Fruit fly (Drosophila melanogaster) whole organism, prepupa: ENCODE results near the gene bin.

Experiments used
- Blimp-1 ChIP-seq: fragments of 200-800 bp; sonication (Bioruptor generic); optimal IDR thresholded peaks from 3 replicates; lab custom pipeline; 2017; ENCODE audit warnings: missing biosample characterization, missing genetic modification characterization, mild to moderate bottlenecking, moderate library complexity, missing genetic modification reagents
- CG10631 ChIP-seq: fragments of 200-800 bp; sonication (Bioruptor generic); optimal IDR thresholded peaks from 2 replicates; lab custom pipeline; 2016; ENCODE audit warnings: missing biosample characterization, missing genetic modification characterization
- CG11294 ChIP-seq: fragments of 200-800 bp; sonication (Bioruptor generic); IDR thresholded peaks from 2 replicates; pipeline ENCODE4 v1.3.6; 2022; ENCODE audit warnings: missing biosample characterization, missing genetic modification characterization
- CG11762 ChIP-seq: fragments of 200-800 bp; sonication (Bioruptor generic); optimal IDR thresholded peaks from 3 replicates; lab custom pipeline; 2016; ENCODE audit warnings: missing biosample characterization, missing genetic modification characterization; ENCODE audit not compliant: insufficient read depth
- CG1621 ChIP-seq: fragments of 200-800 bp; sonication (Bioruptor generic); optimal IDR thresholded peaks from 3 replicates; lab custom pipeline; 2018; ENCODE audit warnings: missing biosample characterization, mild to moderate bottlenecking, missing genetic modification characterization
- CG16779 ChIP-seq: fragments of 200-800 bp; sonication (Bioruptor generic); optimal IDR thresholded peaks from 3 replicates; lab custom pipeline; 2017; ENCODE audit warnings: missing biosample characterization, mild to moderate bottlenecking, missing genetic modification characterization
- CG3032 ChIP-seq: fragments of 200-800 bp; optimal IDR thresholded peaks from 2 replicates; lab custom pipeline; 2019; ENCODE audit warnings: missing biosample characterization, mild to moderate bottlenecking, missing genetic modification characterization, moderate library complexity
- CG32006 ChIP-seq: fragments of 200-800 bp; sonication (Bioruptor generic); optimal IDR thresholded peaks from 3 replicates; lab custom pipeline; 2017; ENCODE audit warnings: missing biosample characterization, mild to moderate bottlenecking, missing genetic modification characterization
- CG34406 ChIP-seq: fragments of 200-800 bp; sonication (Bioruptor generic); optimal IDR thresholded peaks from 3 replicates; lab custom pipeline; 2016; ENCODE audit warnings: missing biosample characterization, missing genetic modification characterization
- CG3919 ChIP-seq: fragments of 200-800 bp; sonication (Bioruptor generic); optimal IDR thresholded peaks from 3 replicates; lab custom pipeline; 2016; ENCODE audit warnings: missing biosample characterization, missing genetic modification characterization
- CG4318 ChIP-seq: fragments of 200-800 bp; sonication (Bioruptor generic); optimal IDR thresholded peaks from 3 replicates; lab custom pipeline; 2017; ENCODE audit warnings: missing biosample characterization, mild to moderate bottlenecking, missing genetic modification characterization
- CG6163 ChIP-seq: fragments of 200-800 bp; sonication (Bioruptor generic); IDR thresholded peaks from 3 replicates; pipeline ENCODE4 v1.3.6; 2022; ENCODE audit warnings: missing biosample characterization, missing genetic modification characterization
- CG6792 ChIP-seq: fragments of 200-800 bp; sonication (Bioruptor generic); optimal IDR thresholded peaks from 3 replicates; lab custom pipeline; 2016; ENCODE audit warnings: missing biosample characterization, missing genetic modification characterization
- CG6854 ChIP-seq: fragments of 200-800 bp; sonication (Bioruptor generic); optimal IDR thresholded peaks from 2 replicates; lab custom pipeline; 2017; ENCODE audit warnings: missing biosample characterization, mild to moderate bottlenecking, missing genetic modification characterization
- CG8119 ChIP-seq: fragments of 200-800 bp; sonication (Bioruptor generic); IDR thresholded peaks from 3 replicates; pipeline ENCODE4 v1.3.6; 2022; ENCODE audit warnings: missing biosample characterization, missing genetic modification characterization
- CG8319 ChIP-seq: fragments of 200-800 bp; sonication (Bioruptor generic); optimal IDR thresholded peaks from 3 replicates; lab custom pipeline; 2016; ENCODE audit warnings: missing biosample characterization, missing genetic modification characterization
- CG8632 ChIP-seq: fragments of 200-800 bp; sonication (Bioruptor generic); optimal IDR thresholded peaks from 3 replicates; lab custom pipeline; 2016; ENCODE audit warnings: missing biosample characterization, missing genetic modification characterization
- CG9139 ChIP-seq: fragments of 200-800 bp; sonication (Bioruptor generic); optimal IDR thresholded peaks from 3 replicates; lab custom pipeline; 2017; ENCODE audit warnings: missing biosample characterization, mild to moderate bottlenecking, missing genetic modification characterization
- Eip75B ChIP-seq: fragments of 200-800 bp; sonication (Bioruptor generic); optimal IDR thresholded peaks from 3 replicates; lab custom pipeline; 2016; ENCODE audit warnings: missing biosample characterization, missing genetic modification characterization
- Eip78C ChIP-seq: fragments of 200-800 bp; sonication (Bioruptor generic); peaks from one replicate; lab custom pipeline; 2016; ENCODE audit warnings: missing biosample characterization, missing genetic modification characterization
- Ets96B ChIP-seq: fragments of 200-800 bp; optimal IDR thresholded peaks from 2 replicates; lab custom pipeline; 2019; ENCODE audit warnings: missing biosample characterization, mild to moderate bottlenecking, missing genetic modification characterization, moderate library complexity
- Lpt ChIP-seq: fragments of 200-800 bp; sonication (Bioruptor generic); optimal IDR thresholded peaks from 3 replicates; lab custom pipeline; 2016; ENCODE audit warnings: missing biosample characterization, missing genetic modification characterization
- Met ChIP-seq: fragments of 200-800 bp; sonication (Bioruptor generic); optimal IDR thresholded peaks from 3 replicates; lab custom pipeline; 2016; ENCODE audit warnings: missing biosample characterization, missing genetic modification characterization
- Smox ChIP-seq: fragments of 200-800 bp; sonication (Bioruptor generic); optimal IDR thresholded peaks from 3 replicates; lab custom pipeline; 2016; ENCODE audit warnings: missing biosample characterization, missing genetic modification characterization
- Sox14 ChIP-seq: fragments of 200-800 bp; sonication (Bioruptor generic); optimal IDR thresholded peaks from 3 replicates; lab custom pipeline; 2016; ENCODE audit warnings: missing biosample characterization, missing genetic modification characterization
- cyc ChIP-seq: fragments of 200-800 bp; sonication (Bioruptor generic); optimal IDR thresholded peaks from 3 replicates; lab custom pipeline; 2016; ENCODE audit warnings: missing biosample characterization, missing genetic modification characterization
- dac ChIP-seq: fragments of 200-800 bp; sonication (Bioruptor generic); optimal IDR thresholded peaks from 2 replicates; lab custom pipeline; 2017; ENCODE audit warnings: missing biosample characterization, mild to moderate bottlenecking, missing genetic modification characterization
- dsx ChIP-seq: fragments of 200-800 bp; optimal IDR thresholded peaks from 3 replicates; lab custom pipeline; 2019; ENCODE audit warnings: missing biosample characterization, mild to moderate bottlenecking, missing genetic modification characterization, moderate library complexity; ENCODE audit not compliant: poor library complexity, severe bottlenecking
- eg ChIP-seq: fragments of 200-800 bp; sonication (Bioruptor generic); IDR thresholded peaks from 3 replicates; pipeline ENCODE4 v1.3.6; 2022; ENCODE audit warnings: missing biosample characterization, missing genetic modification characterization
- esn ChIP-seq: fragments of 200-800 bp; sonication (Bioruptor generic); optimal IDR thresholded peaks from 2 replicates; lab custom pipeline; 2016; ENCODE audit warnings: missing biosample characterization, mild to moderate bottlenecking, missing genetic modification characterization, moderate library complexity
- fd59A ChIP-seq: fragments of 200-800 bp; sonication (Bioruptor generic); optimal IDR thresholded peaks from 2 replicates; lab custom pipeline; 2017; ENCODE audit warnings: missing biosample characterization, mild to moderate bottlenecking, missing genetic modification characterization, missing genetic modification reagents
- fkh ChIP-seq: fragments of 200-800 bp; sonication (Bioruptor generic); optimal IDR thresholded peaks from 3 replicates; lab custom pipeline; 2017; ENCODE audit warnings: missing biosample characterization, mild to moderate bottlenecking, missing genetic modification characterization, moderate library complexity
- lz ChIP-seq: fragments of 200-800 bp; sonication (Bioruptor generic); optimal IDR thresholded peaks from 3 replicates; lab custom pipeline; 2016; ENCODE audit warnings: missing biosample characterization, missing genetic modification characterization
- net ChIP-seq: fragments of 200-800 bp; sonication (Bioruptor generic); optimal IDR thresholded peaks from 3 replicates; lab custom pipeline; 2016; ENCODE audit warnings: missing biosample characterization, missing genetic modification characterization
- salr ChIP-seq, 2 experiments: fragments of 200-800 bp; sonication (Bioruptor generic); optimal IDR thresholded peaks; 3 replicates each; lab custom pipeline; 2016 to 2018; ENCODE audit warnings: missing biosample characterization in 2 of 2, missing genetic modification characterization in 2 of 2, mild to moderate bottlenecking in 1 of 2
- ss ChIP-seq, 2 experiments: fragments of 200-800 bp; sonication (Bioruptor generic); optimal IDR thresholded peaks; 2 replicates in 1 of 2; 3 replicates in 1 of 2; lab custom pipeline; 2017 to 2018; ENCODE audit warnings: mild to moderate bottlenecking in 2 of 2, missing biosample characterization in 2 of 2, missing genetic modification characterization in 2 of 2, moderate library complexity in 1 of 2
- svp ChIP-seq: fragments of 200-800 bp; sonication (Bioruptor generic); peaks from one replicate; lab custom pipeline; 2016; ENCODE audit warnings: missing biosample characterization, missing genetic modification characterization
- vri ChIP-seq: fragments of 200-800 bp; sonication (Bioruptor generic); optimal IDR thresholded peaks from 3 replicates; lab custom pipeline; 2016; ENCODE audit warnings: missing biosample characterization, mild to moderate bottlenecking, missing genetic modification characterization

Gene bin

dm6 chr3L:6978030-6978683 is 12.3 kb upstream of the bin start (continued):
- TF ChIP-seq CG11294 (peak; percentile 24; the same call in 1 of the 2 replicates), CG6792 (GFP tag; lab: Kevin White, UChicago) (peak; percentile 7), eg (GFP tag; lab: Robert Waterston, UW) (peak; percentile 73), dsx (GFP tag; lab: Kevin White, UChicago) (no peak), Blimp-1 (GFP tag; lab: Kevin White, UChicago) (no peak), Met (peak; percentile 37), Smox (GFP tag; lab: Kevin White, UChicago) (peak; percentile 37), Lpt (GFP tag; lab: Kevin White, UChicago) (no peak), CG4318 (GFP tag; lab: Kevin White, UChicago) (peak; percentile 39), CG6854 (GFP tag; lab: Kevin White, UChicago) (no peak), CG6163 (GFP tag; lab: Robert Waterston, UW) (0 out of 3 replicates have a peak, but pooled peaks have one; percentile 37), dac (GFP tag; lab: Kevin White, UChicago) (no peak), CG32006 (GFP tag; lab: Kevin White, UChicago) (peak; percentile 74), cyc (GFP tag; lab: Kevin White, UChicago) (no peak), esn (GFP tag; lab: Kevin White, UChicago) (no peak), CG8632 (GFP tag; lab: Kevin White, UChicago) (peak; percentile 42), Ets96B (tag; lab: Kevin White, UChicago) (no peak), CG8319 (GFP tag; lab: Kevin White, UChicago) (no peak), fd59A (GFP tag; lab: Kevin White, UChicago) (no peak)

- TF ChIP-seq net (GFP tag; lab: Kevin White, UChicago) (no peak), vri (GFP tag; lab: Kevin White, UChicago) (peak; percentile 29), CG11762 (GFP tag; lab: Kevin White, UChicago) (no peak), CG4318 (GFP tag; lab: Kevin White, UChicago) (no peak), fd59A (GFP tag; lab: Kevin White, UChicago) (no peak), CG8632 (GFP tag; lab: Kevin White, UChicago) (no peak), lz (GFP tag; lab: Kevin White, UChicago) (no peak), Met (no peak), salr (GFP tag; optimal IDR thresholded peaks at IDR 0.05; lab: Kevin White, UChicago) (no peak), CG10631 (GFP tag; lab: Kevin White, UChicago) (no peak), eg (GFP tag; lab: Robert Waterston, UW) (0 out of 3 replicates have a peak, but pooled peaks have one; percentile 24)
Measured at dm6 chr3L:6978757-6979386, 11.6 kb upstream of the bin start.

dm6 chr3L:6979387-6980249 is 10.8 kb upstream of the bin start, which contains the start of gene Galphai:
Gene Galphai (minus strand): TSS chr3L:6980044.
- TF ChIP-seq cyc (GFP tag; lab: Kevin White, UChicago) = no peak
- peak; percentile 46 for TF ChIP-seq vri (GFP tag; lab: Kevin White, UChicago)
- TF ChIP-seq CG3032 (tag; lab: Kevin White, UChicago) = peak; percentile 27
- no peak for TF ChIP-seq fkh
- TF ChIP-seq CG1621 (tag; lab: Kevin White, UChicago) = peak; percentile 12
- peak; percentile 59 for TF ChIP-seq dsx (GFP tag; lab: Kevin White, UChicago)
- TF ChIP-seq CG6854 (GFP tag; lab: Kevin White, UChicago) = peak; percentile 56
- peak; percentile 37 for TF ChIP-seq Eip75B (GFP tag; lab: Kevin White, UChicago)
- TF ChIP-seq Eip78C = peak; percentile 76
- TF ChIP-seq Smox (GFP tag; lab: Kevin White, UChicago) = no peak
- peak; percentile 23; the same call in 1 of the 3 replicates for TF ChIP-seq CG8119 (GFP tag; lab: Robert Waterston, UW)
- no peak for TF ChIP-seq CG34406 (GFP tag; lab: Kevin White, UChicago)
- peak; percentile 31 for TF ChIP-seq esn (GFP tag; lab: Kevin White, UChicago)
- no peak for TF ChIP-seq CG9139 (GFP tag; lab: Kevin White, UChicago)
- TF ChIP-seq CG3919 (GFP tag; lab: Kevin White, UChicago) = peak; percentile 29
- TF ChIP-seq CG16779 (tag; lab: Kevin White, UChicago) = no peak
- peak; percentile 63 to 80 for TF ChIP-seq ss (GFP tag; optimal IDR thresholded peaks at IDR 0.05; lab: Kevin White, UChicago)
- TF ChIP-seq svp (GFP tag; lab: Kevin White, UChicago) = peak; percentile 90
- TF ChIP-seq Sox14 = peak; percentile 67
